Worm (Caenorhabditis elegans): Measurements from ENCODE around the gene ZK637.12.

ce11 chrIII:8973826-8974225 lies 49.8 kb downstream of the ZK637.12 start, which contains the start of gene R08D7.5:
- TF ChIP-seq elt-1 (tag; optimal IDR thresholded peaks at IDR 0.05) (no peak), fos-1 (tag; optimal IDR thresholded peaks at IDR 0.05) (no peak), zag-1 (tag; optimal IDR thresholded peaks at IDR 0.05) (no peak), snpc-4 (tag; optimal IDR thresholded peaks at IDR 0.05) (no peak), lin-13 (GFP tag; optimal IDR thresholded peaks at IDR 0.05) (no peak), unc-62 (GFP tag; optimal IDR thresholded peaks at IDR 0.05) (no peak), nhr-12 (tag; optimal IDR thresholded peaks at IDR 0.05) (no peak), nhr-25 (tag; optimal IDR thresholded peaks at IDR 0.05) (no peak), nhr-11 (tag; optimal IDR thresholded peaks at IDR 0.05) (no peak), elt-3 (tag; optimal IDR thresholded peaks at IDR 0.05) (no peak), ceh-82 (tag; optimal IDR thresholded peaks at IDR 0.05) (no peak), ama-1 (optimal IDR thresholded peaks at IDR 0.05) (no peak), ZK546.5 (tag; optimal IDR thresholded peaks at IDR 0.05) (no peak)

All from whole organism, L2 larva.